Fruit fly (Drosophila melanogaster): ENCODE results near the gene CG42729.

CG42729 gene

DNA sequence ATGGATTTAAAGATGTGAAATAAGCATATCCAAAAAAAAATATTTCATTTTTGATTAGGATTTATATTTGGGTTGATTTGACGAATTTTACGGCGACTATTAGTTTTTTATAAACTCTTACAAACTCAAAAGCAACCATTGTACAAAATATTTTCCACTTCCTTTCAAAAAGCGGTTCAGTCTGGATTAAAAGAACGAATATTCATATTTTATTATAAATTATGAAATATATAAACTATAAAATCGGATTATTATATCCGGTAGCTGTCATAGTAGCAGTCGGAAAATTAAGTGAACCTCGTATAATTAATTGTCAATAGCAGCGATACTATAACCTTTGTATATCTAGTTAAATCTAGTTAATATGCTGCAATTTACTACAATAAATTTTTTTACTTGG lies 31.9 kb downstream of the CG42729 start, which contains the start of gene CG12355:
Gene CG12355, minus strand, starts transcription at position 101 of the 400 bp plus-strand sequence.
- TF ChIP-seq Dip3 (GFP tag; optimal IDR thresholded peaks at IDR 0.05) (no peak), CG8388 (GFP tag; optimal IDR thresholded peaks at IDR 0.05) (no peak), CG12104 (GFP tag; optimal IDR thresholded peaks at IDR 0.05) (no peak), scrt (GFP tag; optimal IDR thresholded peaks at IDR 0.05) (no peak), trh (GFP tag; optimal IDR thresholded peaks at IDR 0.05) (no peak), CG31365 (tag; optimal IDR thresholded peaks at IDR 0.05) (no peak), sc (optimal IDR thresholded peaks at IDR 0.05) (no peak), sc (GFP tag; optimal IDR thresholded peaks at IDR 0.05) (no peak), CG3407 (GFP tag; optimal IDR thresholded peaks at IDR 0.05) (no peak), dmrt11E (tag; optimal IDR thresholded peaks at IDR 0.05) (no peak)

dm6 chr3L:15494599-15495271 lies 32.6 kb downstream of the CG42729 start:
- peak; percentile 47; the same call in 1 of the 2 replicates for TF ChIP-seq ara (GFP tag; IDR thresholded peaks at IDR 0.05)
- TF ChIP-seq Ravus (GFP tag; IDR thresholded peaks at IDR 0.05): no peak
- peak; percentile 25 for TF ChIP-seq lab (GFP tag; optimal IDR thresholded peaks at IDR 0.05)
- no peak for TF ChIP-seq chn (GFP tag; optimal IDR thresholded peaks at IDR 0.05)
- TF ChIP-seq Nf-YA (GFP tag; IDR thresholded peaks at IDR 0.05): no peak
- peak; percentile 1 for TF ChIP-seq CG4707 (GFP tag; optimal IDR thresholded peaks at IDR 0.05)
- no peak for TF ChIP-seq Sry-β (GFP tag; optimal IDR thresholded peaks at IDR 0.05)
- peak; percentile 7 for TF ChIP-seq nerfin-1 (tag; optimal IDR thresholded peaks at IDR 0.05)
- TF ChIP-seq CTCF (GFP tag; optimal IDR thresholded peaks at IDR 0.05): peak; percentile 88
- peak; percentile 35 for TF ChIP-seq ATbp (GFP tag; optimal IDR thresholded peaks at IDR 0.05)
- TF ChIP-seq Hey (tag; optimal IDR thresholded peaks at IDR 0.05): no peak
- TF ChIP-seq sqz (GFP tag; optimal IDR thresholded peaks at IDR 0.05): peak; percentile 38
- TF ChIP-seq Dip3 (GFP tag; optimal IDR thresholded peaks at IDR 0.05): no peak
- TF ChIP-seq CG1024 (GFP tag; IDR thresholded peaks at IDR 0.05): 0 out of 2 replicates have a peak, but pooled peaks have one; percentile 7
- TF ChIP-seq CG10431 (GFP tag; optimal IDR thresholded peaks at IDR 0.05): peak; percentile 11
- no peak for TF ChIP-seq CG18262 (tag; optimal IDR thresholded peaks at IDR 0.05)
- 0 out of 2 replicates have a peak, but pooled peaks have one; percentile 0 for TF ChIP-seq vvl (GFP tag; IDR thresholded peaks at IDR 0.05)
- no peak for TF ChIP-seq usp (GFP tag; optimal IDR thresholded peaks at IDR 0.05)
- TF ChIP-seq CG17359 (tag; optimal IDR thresholded peaks at IDR 0.05): no peak
- no peak for TF ChIP-seq pan (optimal IDR thresholded peaks at IDR 0.05)
- TF ChIP-seq pan (GFP tag; optimal IDR thresholded peaks at IDR 0.05 in 1 of 2, IDR thresholded peaks at IDR 0.05 in 1 of 2): no peak
- TF ChIP-seq kah (GFP tag; optimal IDR thresholded peaks at IDR 0.05): peak; percentile 3
- no peak for TF ChIP-seq CG31365 (tag; optimal IDR thresholded peaks at IDR 0.05)
- peak; percentile 20 for TF ChIP-seq CG15601 (tag; optimal IDR thresholded peaks at IDR 0.05)
- TF ChIP-seq Trl (optimal IDR thresholded peaks at IDR 0.05): peak; percentile 56 to 65
- TF ChIP-seq Trl (GFP tag; optimal IDR thresholded peaks at IDR 0.05): no peak
- no peak for TF ChIP-seq fd102C (GFP tag; optimal IDR thresholded peaks at IDR 0.05)
- peak; percentile 20 for TF ChIP-seq CG2678 (tag; optimal IDR thresholded peaks at IDR 0.05)
- TF ChIP-seq dimm (GFP tag; IDR thresholded peaks at IDR 0.05): no peak
- TF ChIP-seq Pdp1 (GFP tag; optimal IDR thresholded peaks at IDR 0.05): peak in 1 of 2 experiments; percentile 51
- TF ChIP-seq exex (tag; optimal IDR thresholded peaks at IDR 0.05): peak; percentile 21
- TF ChIP-seq CG1647 (GFP tag; optimal IDR thresholded peaks at IDR 0.05): no peak
- peak; percentile 1 for TF ChIP-seq sug (tag; optimal IDR thresholded peaks at IDR 0.05)
- TF ChIP-seq Dbx (GFP tag; IDR thresholded peaks at IDR 0.05): 0 out of 3 replicates have a peak, but pooled peaks have one; percentile 35
- no peak for TF ChIP-seq Fer1 (GFP tag; optimal IDR thresholded peaks at IDR 0.05)
- no peak for TF ChIP-seq CG34224 (GFP tag; IDR thresholded peaks at IDR 0.05; ENCODE audit: partially characterized antibody)
- TF ChIP-seq bsh (GFP tag; optimal IDR thresholded peaks at IDR 0.05): no peak
- 0 out of 2 replicates have a peak, but pooled peaks have one; percentile 35 for TF ChIP-seq ato (GFP tag; IDR thresholded peaks at IDR 0.05; ENCODE audit: partially characterized antibody)
- peak; percentile 49 for TF ChIP-seq sd (tag; optimal IDR thresholded peaks at IDR 0.05)
- peak; percentile 86 for TF ChIP-seq CG3163 (GFP tag; optimal IDR thresholded peaks at IDR 0.05)
- TF ChIP-seq Bdp1 (GFP tag; optimal IDR thresholded peaks at IDR 0.05): no peak

Data from whole organism, embryonic.